Worm (Caenorhabditis elegans) whole organism, late embryonic: ENCODE results near the gene sra-8.

ENCODE experiments used
- K02D7.2 ChIP-seq: sonication (generic microtip); optimal IDR thresholded peaks from 2 replicates; lab custom pipeline; 2017; ENCODE audit warnings: mild to moderate bottlenecking, missing genetic modification characterization, missing compliant biosample characterization
- K09A11.1 ChIP-seq: sonication (generic microtip); optimal IDR thresholded peaks from 2 replicates; lab custom pipeline; 2017; ENCODE audit warnings: antibody characterized with exemption, mild to moderate bottlenecking, missing genetic modification characterization, missing compliant biosample characterization; ENCODE audit not compliant: insufficient read depth
- Y22D7AL.16 ChIP-seq: sonication (generic microtip); optimal IDR thresholded peaks from 2 replicates; lab custom pipeline; 2016; ENCODE audit warnings: missing genetic modification characterization, missing compliant biosample characterization
- ahr-1 ChIP-seq: sonication (generic microtip); optimal IDR thresholded peaks from 2 replicates; lab custom pipeline; 2016; ENCODE audit warnings: missing genetic modification characterization, missing compliant biosample characterization
- ceh-14 ChIP-seq: sonication (generic microtip); optimal IDR thresholded peaks from 2 replicates; lab custom pipeline; 2016; ENCODE audit warnings: missing genotype, missing genetic modification characterization, missing compliant biosample characterization
- ceh-19 ChIP-seq: fragments of 200-800 bp; sonication (Bioruptor generic); optimal IDR thresholded peaks from 2 replicates; lab custom pipeline; 2018; ENCODE audit warnings: mild to moderate bottlenecking, missing genetic modification characterization, missing compliant biosample characterization
- ceh-2 ChIP-seq: sonication (generic microtip); optimal IDR thresholded peaks from 2 replicates; lab custom pipeline; 2016; ENCODE audit warnings: missing genotype, missing genetic modification characterization, missing compliant biosample characterization
- ceh-24 ChIP-seq: sonication (generic microtip); optimal IDR thresholded peaks from 2 replicates; lab custom pipeline; 2016; ENCODE audit warnings: mild to moderate bottlenecking, missing genetic modification characterization, missing compliant biosample characterization
- ceh-30 ChIP-seq: fragments of 150-350 bp; optimal IDR thresholded peaks from 2 replicates; lab custom pipeline; 2014; ENCODE audit warnings: missing biosample characterization, missing genetic modification characterization
- ceh-45 ChIP-seq: fragments of 200-800 bp; sonication (Bioruptor generic); IDR thresholded peaks from 2 replicates; pipeline ENCODE4 v1.3.6; 2022; ENCODE audit warnings: missing genetic modification reagents, missing genetic modification characterization, missing compliant biosample characterization
- ceh-6 ChIP-seq: fragments of 200-800 bp; sonication (Bioruptor generic); optimal IDR thresholded peaks from 2 replicates; lab custom pipeline; 2018; ENCODE audit warnings: mild to moderate bottlenecking, missing genetic modification characterization, missing compliant biosample characterization
- ceh-9 ChIP-seq: sonication (generic microtip); optimal IDR thresholded peaks from 2 replicates; lab custom pipeline; 2016; ENCODE audit warnings: mild to moderate bottlenecking, missing genetic modification characterization, inconsistent platforms, missing compliant biosample characterization
- che-1 ChIP-seq: sonication (generic microtip); optimal IDR thresholded peaks from 2 replicates; lab custom pipeline; 2016; ENCODE audit warnings: mild to moderate bottlenecking, missing genetic modification characterization, missing compliant biosample characterization
- dve-1 ChIP-seq: sonication (generic microtip); optimal IDR thresholded peaks from 2 replicates; lab custom pipeline; 2017; ENCODE audit warnings: antibody characterized with exemption, mild to moderate bottlenecking, missing genetic modification characterization, missing compliant biosample characterization
- elt-4 ChIP-seq: sonication (generic microtip); optimal IDR thresholded peaks from 2 replicates; lab custom pipeline; 2016; ENCODE audit warnings: missing genetic modification characterization, missing compliant biosample characterization
- ets-4 ChIP-seq: sonication (generic microtip); optimal IDR thresholded peaks from 2 replicates; lab custom pipeline; 2016; ENCODE audit warnings: missing genetic modification characterization, missing compliant biosample characterization
- fax-1 ChIP-seq: sonication (generic microtip); optimal IDR thresholded peaks from 2 replicates; lab custom pipeline; 2016; ENCODE audit warnings: missing genotype, missing genetic modification characterization, missing compliant biosample characterization
- fkh-10 ChIP-seq: fragments of 150-350 bp; optimal IDR thresholded peaks from 2 replicates; lab custom pipeline; 2014; ENCODE audit warnings: missing biosample characterization, missing genetic modification reagents, missing genetic modification characterization
- fkh-6 ChIP-seq: sonication (generic microtip); optimal IDR thresholded peaks from 2 replicates; lab custom pipeline; 2016; ENCODE audit warnings: missing genetic modification characterization, missing compliant biosample characterization
- gmeb-2 ChIP-seq: sonication (generic microtip); optimal IDR thresholded peaks from 2 replicates; lab custom pipeline; 2016; ENCODE audit warnings: missing genetic modification characterization, inconsistent platforms, missing compliant biosample characterization
- hlh-15 ChIP-seq: sonication (generic microtip); optimal IDR thresholded peaks from 2 replicates; lab custom pipeline; 2016; ENCODE audit warnings: missing genetic modification characterization, missing compliant biosample characterization
- hlh-30 ChIP-seq: sonication (generic microtip); optimal IDR thresholded peaks from 2 replicates; lab custom pipeline; 2017; ENCODE audit warnings: antibody characterized with exemption, missing genetic modification characterization, missing compliant biosample characterization; ENCODE audit not compliant: insufficient read depth
- hlh-6 ChIP-seq: sonication (generic microtip); optimal IDR thresholded peaks from 2 replicates; lab custom pipeline; 2016; ENCODE audit warnings: missing genotype, missing genetic modification characterization, missing compliant biosample characterization
- hlh-8 ChIP-seq: sonication (generic microtip); optimal IDR thresholded peaks from 2 replicates; lab custom pipeline; 2016; ENCODE audit warnings: missing genotype, missing genetic modification characterization, missing compliant biosample characterization
- mec-3 ChIP-seq: sonication (generic microtip); optimal IDR thresholded peaks from 2 replicates; lab custom pipeline; 2016; ENCODE audit warnings: borderline replicate concordance, missing genetic modification characterization, missing compliant biosample characterization
- nhr-232 ChIP-seq: sonication (generic microtip); optimal IDR thresholded peaks from 2 replicates; lab custom pipeline; 2016; ENCODE audit warnings: missing genetic modification characterization, missing compliant biosample characterization
- pat-9 ChIP-seq: fragments of 200-800 bp; sonication (Bioruptor generic); optimal IDR thresholded peaks from 2 replicates; lab custom pipeline; 2018; ENCODE audit warnings: mild to moderate bottlenecking, missing genetic modification characterization, moderate library complexity, missing compliant biosample characterization
- pqm-1 ChIP-seq: sonication (generic microtip); optimal IDR thresholded peaks from 2 replicates; lab custom pipeline; 2016; ENCODE audit warnings: missing genetic modification characterization, missing compliant biosample characterization
- pros-1 ChIP-seq: fragments of 150-350 bp; optimal IDR thresholded peaks from 2 replicates; lab custom pipeline; 2014; ENCODE audit warnings: missing biosample characterization, missing genetic modification reagents, missing genetic modification characterization
- rnt-1 ChIP-seq: sonication (generic microtip); optimal IDR thresholded peaks from 2 replicates; lab custom pipeline; 2016; ENCODE audit warnings: missing genetic modification characterization, missing compliant biosample characterization
- sdc-2 ChIP-seq: sonication (generic microtip); optimal IDR thresholded peaks from 2 replicates; lab custom pipeline; 2016; ENCODE audit warnings: missing genotype, missing genetic modification characterization, missing compliant biosample characterization
- sox-4 ChIP-seq: sonication (generic microtip); optimal IDR thresholded peaks from 2 replicates; lab custom pipeline; 2017; ENCODE audit warnings: mild to moderate bottlenecking, missing genetic modification characterization, inconsistent platforms, missing compliant biosample characterization
- syd-9 ChIP-seq: sonication (generic microtip); optimal IDR thresholded peaks from 2 replicates; lab custom pipeline; 2016; ENCODE audit warnings: mild to moderate bottlenecking, missing genetic modification characterization, moderate library complexity, missing compliant biosample characterization
- tbx-7 ChIP-seq: sonication (generic microtip); optimal IDR thresholded peaks from 2 replicates; lab custom pipeline; 2016; ENCODE audit warnings: missing genotype, missing genetic modification characterization, missing compliant biosample characterization
- ttx-3 ChIP-seq: sonication (generic microtip); optimal IDR thresholded peaks from 2 replicates; lab custom pipeline; 2016; ENCODE audit warnings: missing genetic modification reagents, missing genetic modification characterization, missing compliant biosample characterization
- unc-3 ChIP-seq, 2 experiments: fragments of 200-800 bp in 1 of 2; sonication (Bioruptor generic) in 1 of 2; sonication (generic microtip) in 1 of 2; conservative IDR thresholded peaks in 1 of 2; optimal IDR thresholded peaks in 1 of 2; 2 replicates each; pipeline versions ENCODE4 v1.3.6 to Lab custom; 2016 to 2022; ENCODE audit warnings: missing compliant biosample characterization in 2 of 2, missing genetic modification characterization in 2 of 2, missing genetic modification reagents in 1 of 2
- unc-55 ChIP-seq: sonication (generic microtip); optimal IDR thresholded peaks from 2 replicates; lab custom pipeline; 2017; ENCODE audit warnings: missing biosample characterization, missing genetic modification reagents, missing genetic modification characterization
- unc-86 ChIP-seq: sonication (generic microtip); optimal IDR thresholded peaks from 2 replicates; lab custom pipeline; 2016; ENCODE audit warnings: missing genetic modification characterization, missing compliant biosample characterization

The sra-8 gene

ce11 chrII:9551536-9551935 is 14.0 kb downstream of the sra-8 start, which contains the start of gene F35H8.12:
F35H8.12 (plus strand) TSS chrII:9551836.
- TF ChIP-seq ceh-45 (GFP tag; lab: Robert Waterston, UW) (no peak), Y22D7AL.16 (tag; lab: Kevin White, UChicago) (no peak), sox-4 (tag; lab: Kevin White, UChicago) (no peak), fkh-10 (GFP tag; lab: Kevin White, UChicago) (no peak), tbx-7 (tag; lab: Kevin White, UChicago) (no peak), ceh-14 (tag; lab: Kevin White, UChicago) (no peak)

ce11 chrII:9553179-9553578 is 15.7 kb downstream of the sra-8 start, which contains the start of gene F35H8.1:
F35H8.1 (minus strand) TSS chrII:9553279.
- TF ChIP-seq elt-4 (no peak), ceh-2 (tag; lab: Kevin White, UChicago) (no peak), pros-1 (tag; lab: Kevin White, UChicago) (no peak), gmeb-2 (tag; lab: Kevin White, UChicago) (no peak), rnt-1 (tag; lab: Kevin White, UChicago) (no peak), hlh-6 (tag; lab: Kevin White, UChicago) (no peak), unc-3 (GFP tag; conservative IDR thresholded peaks at IDR 0.05; lab: Robert Waterston, UW) (no peak), unc-3 (tag; optimal IDR thresholded peaks at IDR 0.05; lab: Kevin White, UChicago) (no peak), fax-1 (tag; lab: Kevin White, UChicago) (no peak), ttx-3 (tag; lab: Kevin White, UChicago) (no peak), hlh-15 (tag; lab: Kevin White, UChicago) (no peak), syd-9 (no peak), K02D7.2 (tag; lab: Kevin White, UChicago) (no peak), sox-4 (tag; lab: Kevin White, UChicago) (no peak), pqm-1 (tag; lab: Kevin White, UChicago) (no peak), dve-1 (tag; lab: Kevin White, UChicago) (no peak), Y22D7AL.16 (tag; lab: Kevin White, UChicago) (no peak), ceh-9 (no peak), nhr-232 (no peak), ceh-19 (GFP tag; lab: Kevin White, UChicago) (no peak)

ce11 chrII:9554925-9555553 is 17.5 kb downstream of the sra-8 start, which contains the start of gene F35H8.2:
F35H8.2 (plus strand) TSS chrII:9555503.
- TF ChIP-seq hlh-8 (tag; lab: Kevin White, UChicago) (no peak), sdc-2 (tag; lab: Kevin White, UChicago) (no peak), gmeb-2 (tag; lab: Kevin White, UChicago) (no peak), unc-3 (GFP tag; conservative IDR thresholded peaks at IDR 0.05; lab: Robert Waterston, UW) (no peak), unc-3 (tag; optimal IDR thresholded peaks at IDR 0.05; lab: Kevin White, UChicago) (no peak), mec-3 (tag; lab: Kevin White, UChicago) (no peak), syd-9 (no peak)
- TF ChIP-seq, all 69 proteins: peak for 0

ce11 chrII:9556582-9556981 is 19.1 kb downstream of the sra-8 start:
- TF ChIP-seq hlh-30 (tag; lab: Kevin White, UChicago) (no peak), dve-1 (tag; lab: Kevin White, UChicago) (no peak), che-1 (tag; lab: Kevin White, UChicago) (no peak), fkh-6 (tag; lab: Kevin White, UChicago) (no peak), unc-86 (tag; lab: Kevin White, UChicago) (no peak), ceh-24 (tag; lab: Kevin White, UChicago) (no peak), ets-4 (tag; lab: Kevin White, UChicago) (no peak), elt-4 (no peak), ttx-3 (tag; lab: Kevin White, UChicago) (no peak), sdc-2 (tag; lab: Kevin White, UChicago) (no peak), K09A11.1 (tag; lab: Kevin White, UChicago) (no peak), unc-3 (GFP tag; conservative IDR thresholded peaks at IDR 0.05; lab: Robert Waterston, UW) (no peak), unc-3 (tag; optimal IDR thresholded peaks at IDR 0.05; lab: Kevin White, UChicago) (no peak), nhr-232 (no peak), mec-3 (tag; lab: Kevin White, UChicago) (no peak), ceh-6 (GFP tag; lab: Kevin White, UChicago) (no peak), ceh-30 (tag; lab: Kevin White, UChicago) (no peak), ceh-45 (GFP tag; lab: Robert Waterston, UW) (no peak), pat-9 (tag; lab: Kevin White, UChicago) (no peak), ahr-1 (tag; lab: Kevin White, UChicago) (no peak), unc-55 (GFP tag; lab: Kevin White, UChicago) (no peak)
